Fruit fly (Drosophila melanogaster) S2 (cell line): ENCODE results near the gene mRpS9.

ENCODE experiments used
- CG8478 ChIP-seq: fragments of >200 bp; optimal IDR thresholded peaks from 2 replicates; lab custom pipeline; 2018
- CTCF ChIP-seq, 2 experiments: fragments of >200 bp; optimal IDR thresholded peaks; 2 replicates each; lab custom pipeline; 2018

The mRpS9 gene

dm6 chr3R:7891031-7891430, 11.4 kb downstream of the mRpS9 start, which contains the start of gene wtrw:
TSS of gene wtrw (plus strand) at chr3R:7891331.
- TF ChIP-seq CTCF (optimal IDR thresholded peaks at IDR 0.05; lab: Kevin White, UChicago): no peak
- no peak for TF ChIP-seq CG8478

- TF ChIP-seq CG8478 (no peak), CTCF (optimal IDR thresholded peaks at IDR 0.05; lab: Kevin White, UChicago) (peak in 1 of 2 experiments; percentile 8)
Measured at dm6 chr3R:7886859-7887190, 15.6 kb downstream of the mRpS9 start, which contains the start of gene ArgRS-m. TSS of gene ArgRS-m (plus strand) at chr3R:7887045.

dm6 chr3R:7886167-7886858, 16.2 kb downstream of the mRpS9 start, which contains the start of gene CG17816:
TSS of gene CG17816 (minus strand) at chr3R:7886733.
- TF ChIP-seq CTCF (optimal IDR thresholded peaks at IDR 0.05; lab: Kevin White, UChicago) (peak in 1 of 2 experiments; percentile 23), CG8478 (no peak)

dm6 chr3R:7884433-7884832, 18.0 kb downstream of the mRpS9 start:
- TF ChIP-seq CG8478 (no peak), CTCF (optimal IDR thresholded peaks at IDR 0.05; lab: Kevin White, UChicago) (no peak)
